Fruit fly (Drosophila melanogaster): ENCODE measurements around the gene Mob2.

- no peak for TF ChIP-seq fru (optimal IDR thresholded peaks at IDR 0.05)
- no peak for TF ChIP-seq tin (GFP tag; optimal IDR thresholded peaks at IDR 0.05)
- no peak for TF ChIP-seq Dbx (GFP tag; IDR thresholded peaks at IDR 0.05)
- TF ChIP-seq CG8290 (GFP tag; optimal IDR thresholded peaks at IDR 0.05): no peak
- peak in 1 of 2 experiments; percentile 8 for TF ChIP-seq CG8290 (tag; optimal IDR thresholded peaks at IDR 0.05)
- no peak for TF ChIP-seq Deaf1 (tag; optimal IDR thresholded peaks at IDR 0.05)
- no peak for TF ChIP-seq en (GFP tag; optimal IDR thresholded peaks at IDR 0.05)
- TF ChIP-seq HmgD (GFP tag; optimal IDR thresholded peaks at IDR 0.05): no peak
These were observed 53.7 kb downstream of the Mob2 start, which contains the start of gene CG33500 for dm6 chr3L:11508337-11508736.

Measured in whole organism, embryonic.